Worm (Caenorhabditis elegans): Measurements from ENCODE around the gene cyd-1.

cyd-1 gene

DNA sequence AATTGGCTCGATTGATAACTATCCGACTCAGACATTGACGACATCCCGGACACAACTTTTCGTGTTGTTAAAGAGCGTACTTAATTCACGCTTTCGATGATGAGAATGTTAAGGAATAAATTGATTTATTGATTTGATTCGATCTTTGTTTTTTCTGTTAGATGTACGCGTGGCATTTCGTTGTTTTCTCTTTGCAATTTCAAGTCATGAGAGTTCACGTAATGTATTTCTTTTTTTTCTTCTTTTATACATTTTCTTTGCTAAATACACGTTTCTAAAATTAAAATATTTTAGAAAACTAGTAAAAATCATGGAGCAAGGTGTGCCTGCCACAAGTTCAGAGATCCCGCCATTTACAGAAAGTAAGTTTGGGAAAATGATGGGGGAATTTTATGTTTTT, 25.7 kb upstream of the cyd-1 start, which contains the start of the genes Y38F1A.1 and Y38F1A.2:
Gene Y38F1A.1 (minus strand): TSS at position 101 of the 400 bp plus-strand sequence.
Gene Y38F1A.2 (plus strand): TSS at position 289 of the 400 bp plus-strand sequence.
- TF ChIP-seq med-1 (GFP tag; optimal IDR thresholded peaks at IDR 0.05; ENCODE audit: insufficient read depth) (no peak), ztf-29 (GFP tag; IDR thresholded peaks at IDR 0.05) (no peak), flt-1 (GFP tag; IDR thresholded peaks at IDR 0.05) (no peak), ztf-23 (GFP tag; IDR thresholded peaks at IDR 0.05) (no peak), klf-2 (GFP tag; conservative IDR thresholded peaks at IDR 0.05) (no peak), tab-1 (GFP tag; IDR thresholded peaks at IDR 0.05) (no peak), ref-1 (GFP tag; conservative IDR thresholded peaks at IDR 0.05) (no peak), T22C8.4 (GFP tag; IDR thresholded peaks at IDR 0.05) (no peak), cog-1 (tag; optimal IDR thresholded peaks at IDR 0.05) (no peak)

DNA sequence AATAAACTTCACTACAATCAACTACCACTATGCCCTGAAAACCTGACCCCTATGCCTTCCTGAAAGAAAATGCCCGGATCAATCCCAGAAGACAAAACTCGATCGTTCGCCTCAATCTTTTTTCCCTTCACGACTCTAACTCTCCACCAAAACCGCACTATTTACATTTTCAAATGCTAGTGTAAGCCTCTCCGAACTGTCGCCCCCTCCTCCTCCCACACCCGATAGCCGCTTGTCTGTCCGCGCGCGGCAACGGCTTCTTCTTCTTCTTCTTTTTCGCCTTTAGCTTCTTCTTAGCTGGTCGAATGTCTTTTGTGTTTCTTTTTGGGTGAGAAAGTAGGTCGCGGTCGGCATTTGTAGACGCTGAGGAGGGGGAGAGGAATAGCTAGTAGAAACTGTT, 20.2 kb upstream of the cyd-1 start:
- TF ChIP-seq ztf-29 (GFP tag; IDR thresholded peaks at IDR 0.05): no peak
- no peak for TF ChIP-seq ztf-23 (GFP tag; IDR thresholded peaks at IDR 0.05)
- no peak for TF ChIP-seq cog-1 (tag; optimal IDR thresholded peaks at IDR 0.05)

DNA sequence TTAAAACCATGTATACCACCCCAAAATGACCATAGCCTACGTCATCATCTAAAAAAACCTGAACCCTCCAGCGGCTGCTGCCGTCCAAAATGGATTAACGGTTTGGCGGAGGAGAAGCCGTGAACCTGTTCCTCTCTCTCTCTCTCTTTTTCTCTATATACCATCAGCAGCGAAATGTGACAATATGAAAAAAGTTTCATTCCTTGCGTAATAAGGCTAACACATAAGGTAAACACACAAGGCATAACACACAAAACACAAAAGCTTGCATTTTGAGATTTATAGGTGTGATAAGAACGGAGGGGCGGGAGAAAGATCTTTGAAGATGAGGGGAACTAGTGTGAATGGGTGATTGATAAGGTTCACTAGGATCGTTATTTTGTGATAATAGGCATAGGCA, 19.1 kb upstream of the cyd-1 start:
- TF ChIP-seq ref-1 (GFP tag; conservative IDR thresholded peaks at IDR 0.05) (no peak), T22C8.4 (GFP tag; IDR thresholded peaks at IDR 0.05) (no peak), klf-2 (GFP tag; conservative IDR thresholded peaks at IDR 0.05) (no peak)

DNA sequence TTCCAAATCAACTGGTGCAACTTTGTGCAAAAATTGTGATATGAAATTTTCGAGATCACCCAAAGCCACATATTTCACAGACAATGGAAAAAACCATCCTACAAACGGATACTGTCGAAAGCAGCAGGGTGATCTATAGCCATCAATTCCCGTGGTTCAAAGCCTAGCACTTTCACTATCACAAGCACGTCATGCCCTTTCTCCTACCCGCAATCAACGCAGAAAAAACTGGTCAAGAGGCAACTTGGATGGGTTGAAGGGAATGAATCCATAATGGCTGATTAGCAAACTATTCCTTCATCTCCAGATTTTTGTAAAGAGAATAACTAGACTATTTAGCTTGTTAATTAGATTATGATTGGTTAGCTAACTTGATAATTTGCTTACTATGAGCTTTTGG, 18.6 kb upstream of the cyd-1 start:
- no peak for TF ChIP-seq ztf-29 (GFP tag; IDR thresholded peaks at IDR 0.05)
- no peak for TF ChIP-seq cog-1 (tag; optimal IDR thresholded peaks at IDR 0.05)
- TF ChIP-seq klf-2 (GFP tag; conservative IDR thresholded peaks at IDR 0.05): no peak
- no peak for TF ChIP-seq T22C8.4 (GFP tag; IDR thresholded peaks at IDR 0.05)
- no peak for TF ChIP-seq flt-1 (GFP tag; IDR thresholded peaks at IDR 0.05)
- TF ChIP-seq tab-1 (GFP tag; IDR thresholded peaks at IDR 0.05): no peak
- TF ChIP-seq med-1 (GFP tag; optimal IDR thresholded peaks at IDR 0.05; ENCODE audit: insufficient read depth): no peak
- TF ChIP-seq ref-1 (GFP tag; conservative IDR thresholded peaks at IDR 0.05): no peak
- TF ChIP-seq ztf-23 (GFP tag; IDR thresholded peaks at IDR 0.05): no peak

DNA sequence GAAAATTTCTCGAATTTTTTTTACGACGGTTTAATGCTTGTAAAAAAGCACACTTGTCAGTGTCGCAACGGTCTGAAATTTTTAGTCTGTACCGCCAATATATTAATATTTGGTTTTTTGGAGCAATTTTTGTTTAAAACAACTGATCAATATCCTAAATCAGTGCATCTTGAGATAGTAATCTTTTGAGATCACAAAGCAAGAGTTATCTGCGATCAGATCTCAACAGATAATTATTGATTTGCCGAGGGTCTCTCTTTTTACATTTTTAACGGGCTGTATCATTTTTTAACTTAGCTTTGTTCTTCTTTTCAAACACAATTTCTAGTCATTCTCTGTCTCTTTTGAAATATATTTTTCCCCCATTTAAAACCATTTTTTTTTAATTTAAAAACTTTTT, 15.3 kb upstream of the cyd-1 start:
- TF ChIP-seq T22C8.4 (GFP tag; IDR thresholded peaks at IDR 0.05) (no peak), ref-1 (GFP tag; conservative IDR thresholded peaks at IDR 0.05) (no peak), cog-1 (tag; optimal IDR thresholded peaks at IDR 0.05) (no peak), klf-2 (GFP tag; conservative IDR thresholded peaks at IDR 0.05) (no peak), med-1 (GFP tag; optimal IDR thresholded peaks at IDR 0.05; ENCODE audit: insufficient read depth) (no peak), tab-1 (GFP tag; IDR thresholded peaks at IDR 0.05) (no peak), ztf-23 (GFP tag; IDR thresholded peaks at IDR 0.05) (no peak), flt-1 (GFP tag; IDR thresholded peaks at IDR 0.05) (no peak), ztf-29 (GFP tag; IDR thresholded peaks at IDR 0.05) (no peak)

DNA sequence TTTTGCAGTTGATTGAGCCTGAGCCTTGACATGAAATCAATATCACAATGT, 15.0 kb upstream of the cyd-1 start, which contains the start of gene ptr-18:
Gene ptr-18 (plus strand): TSS at position 9 of the 51 bp plus-strand sequence.
- no peak for TF ChIP-seq med-1 (GFP tag; optimal IDR thresholded peaks at IDR 0.05; ENCODE audit: insufficient read depth)
- TF ChIP-seq flt-1 (GFP tag; IDR thresholded peaks at IDR 0.05): no peak
- TF ChIP-seq T22C8.4 (GFP tag; IDR thresholded peaks at IDR 0.05): no peak
- no peak for TF ChIP-seq ztf-29 (GFP tag; IDR thresholded peaks at IDR 0.05)
- no peak for TF ChIP-seq ztf-23 (GFP tag; IDR thresholded peaks at IDR 0.05)
- no peak for TF ChIP-seq klf-2 (GFP tag; conservative IDR thresholded peaks at IDR 0.05)
- no peak for TF ChIP-seq tab-1 (GFP tag; IDR thresholded peaks at IDR 0.05)
- no peak for TF ChIP-seq ref-1 (GFP tag; conservative IDR thresholded peaks at IDR 0.05)

DNA sequence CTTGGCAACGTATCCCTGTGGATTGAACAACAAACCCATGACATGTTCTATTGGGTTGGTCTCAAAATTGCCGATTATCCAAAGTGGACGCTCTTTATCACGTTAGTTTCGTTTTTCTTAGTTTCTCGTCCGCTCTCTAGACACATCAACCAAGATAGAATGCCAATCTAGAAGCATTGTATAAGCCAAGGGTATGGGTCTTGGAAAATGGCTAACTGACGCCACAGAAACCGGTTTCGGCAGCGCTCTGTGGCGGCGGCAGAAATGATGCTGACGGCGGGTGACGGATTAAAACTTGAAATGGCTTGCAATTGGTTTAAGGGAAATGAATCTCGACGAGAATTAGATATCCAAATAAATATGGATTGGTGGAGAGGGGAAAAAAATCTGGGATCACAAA, 14.8 kb upstream of the cyd-1 start:
- no peak for TF ChIP-seq flt-1 (GFP tag; IDR thresholded peaks at IDR 0.05)
- TF ChIP-seq ref-1 (GFP tag; conservative IDR thresholded peaks at IDR 0.05): no peak

DNA sequence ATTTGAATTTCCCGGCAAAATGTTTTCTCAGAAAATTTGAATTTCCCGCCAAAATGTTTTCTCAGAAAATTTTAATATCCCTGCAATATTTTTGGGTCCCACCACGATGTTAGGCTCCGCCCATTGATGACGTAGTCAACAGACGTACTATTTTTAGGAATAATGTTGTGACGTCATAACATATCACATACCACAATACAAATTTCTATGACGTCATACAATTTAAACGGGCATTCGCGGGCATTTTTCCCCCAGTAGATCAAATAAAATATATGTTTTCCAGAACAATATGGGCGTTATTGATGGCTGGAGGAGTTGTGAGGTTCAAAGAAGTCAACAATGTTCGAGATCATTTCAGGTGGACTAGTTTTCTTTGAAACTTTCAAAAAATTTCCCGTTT, 14.1 kb upstream of the cyd-1 start:
- TF ChIP-seq cog-1 (tag; optimal IDR thresholded peaks at IDR 0.05) (no peak), flt-1 (GFP tag; IDR thresholded peaks at IDR 0.05) (no peak), ztf-29 (GFP tag; IDR thresholded peaks at IDR 0.05) (no peak), ref-1 (GFP tag; conservative IDR thresholded peaks at IDR 0.05) (no peak), T22C8.4 (GFP tag; IDR thresholded peaks at IDR 0.05) (no peak), tab-1 (GFP tag; IDR thresholded peaks at IDR 0.05) (no peak), med-1 (GFP tag; optimal IDR thresholded peaks at IDR 0.05; ENCODE audit: insufficient read depth) (no peak), klf-2 (GFP tag; conservative IDR thresholded peaks at IDR 0.05) (no peak), ztf-23 (GFP tag; IDR thresholded peaks at IDR 0.05) (no peak)

DNA sequence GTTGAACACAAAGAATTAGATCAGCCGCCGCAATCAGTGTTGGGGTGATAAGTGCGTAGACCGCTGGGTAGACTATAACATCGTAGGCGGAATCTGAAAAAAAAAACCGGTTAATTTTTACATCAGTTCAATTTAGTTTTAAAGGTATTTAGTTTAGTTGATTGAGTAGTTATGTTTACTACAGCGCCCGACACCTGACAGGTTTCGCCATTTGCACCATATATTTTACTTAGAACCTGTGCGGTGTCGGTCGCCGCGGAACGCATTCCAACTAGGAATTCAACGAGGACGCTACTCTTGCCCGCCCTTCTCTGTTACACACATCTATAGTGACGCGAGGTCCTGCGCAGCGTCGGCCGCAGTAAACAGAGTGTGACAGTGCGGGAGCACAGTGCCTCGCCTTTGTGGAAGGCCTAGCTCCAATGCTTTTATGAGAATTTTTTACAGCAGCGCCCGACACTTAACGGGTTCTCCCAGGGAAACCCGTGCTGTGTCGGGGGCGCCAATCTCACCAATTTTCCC, 11.9 kb upstream of the cyd-1 start:
- no peak for TF ChIP-seq cog-1 (tag; optimal IDR thresholded peaks at IDR 0.05)
- TF ChIP-seq ref-1 (GFP tag; conservative IDR thresholded peaks at IDR 0.05): no peak
- no peak for TF ChIP-seq klf-2 (GFP tag; conservative IDR thresholded peaks at IDR 0.05)
- no peak for TF ChIP-seq T22C8.4 (GFP tag; IDR thresholded peaks at IDR 0.05)
- TF ChIP-seq ztf-29 (GFP tag; IDR thresholded peaks at IDR 0.05): no peak
- TF ChIP-seq med-1 (GFP tag; optimal IDR thresholded peaks at IDR 0.05; ENCODE audit: insufficient read depth): no peak
- no peak for TF ChIP-seq ztf-23 (GFP tag; IDR thresholded peaks at IDR 0.05)
- TF ChIP-seq flt-1 (GFP tag; IDR thresholded peaks at IDR 0.05): no peak

DNA sequence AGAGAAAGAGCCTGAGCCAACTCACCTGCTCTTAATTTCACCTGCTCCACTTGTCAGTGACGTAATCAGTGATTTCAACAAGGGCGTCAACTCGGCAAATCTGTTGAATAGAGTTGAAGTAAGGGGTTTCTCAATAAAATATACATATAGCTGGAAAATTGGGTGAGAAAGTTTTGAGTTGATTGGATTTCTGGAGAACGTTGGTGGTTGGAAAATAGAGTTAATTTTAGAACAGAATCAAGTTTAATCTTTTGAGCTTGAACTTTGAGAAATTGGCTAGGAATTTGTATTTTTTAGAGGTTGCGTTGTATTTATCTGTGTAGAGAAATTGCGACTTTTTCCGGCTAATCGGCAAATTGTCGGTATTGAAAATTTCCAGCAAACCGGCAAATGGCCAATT, 10.8 kb upstream of the cyd-1 start, which contains the start of gene Y38F1A.4:
Gene Y38F1A.4 (minus strand): TSS at position 101 of the 400 bp plus-strand sequence.
- TF ChIP-seq flt-1 (GFP tag; IDR thresholded peaks at IDR 0.05): no peak
- no peak for TF ChIP-seq klf-2 (GFP tag; conservative IDR thresholded peaks at IDR 0.05)
- TF ChIP-seq ref-1 (GFP tag; conservative IDR thresholded peaks at IDR 0.05): no peak
- TF ChIP-seq T22C8.4 (GFP tag; IDR thresholded peaks at IDR 0.05): no peak
- no peak for TF ChIP-seq cog-1 (tag; optimal IDR thresholded peaks at IDR 0.05)
- TF ChIP-seq ztf-29 (GFP tag; IDR thresholded peaks at IDR 0.05): no peak
- no peak for TF ChIP-seq med-1 (GFP tag; optimal IDR thresholded peaks at IDR 0.05; ENCODE audit: insufficient read depth)
- TF ChIP-seq tab-1 (GFP tag; IDR thresholded peaks at IDR 0.05): no peak
- TF ChIP-seq ztf-23 (GFP tag; IDR thresholded peaks at IDR 0.05): no peak

DNA sequence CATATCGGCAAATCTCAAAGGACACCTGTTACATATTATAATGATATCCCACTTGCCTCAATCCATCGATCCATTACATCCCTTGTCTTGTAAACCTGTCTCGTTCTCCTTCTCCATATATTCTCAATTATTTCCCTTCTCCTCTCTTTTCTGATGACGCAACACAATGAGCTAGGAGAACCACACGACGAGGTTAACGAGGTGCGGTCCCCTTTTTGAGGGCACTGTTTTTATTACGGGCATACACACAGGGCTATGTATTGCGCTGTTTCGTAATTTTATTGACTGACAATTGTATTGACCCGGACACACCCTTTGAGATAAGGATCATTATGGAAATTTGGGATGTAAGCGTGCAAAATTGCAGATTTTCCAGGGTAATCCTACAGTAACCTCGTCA, 1.7 kb upstream of the cyd-1 start:
- TF ChIP-seq med-1 (GFP tag; optimal IDR thresholded peaks at IDR 0.05; ENCODE audit: insufficient read depth) (no peak), tab-1 (GFP tag; IDR thresholded peaks at IDR 0.05) (no peak), T22C8.4 (GFP tag; IDR thresholded peaks at IDR 0.05) (no peak), flt-1 (GFP tag; IDR thresholded peaks at IDR 0.05) (no peak)
